Fruit fly (Drosophila melanogaster): ENCODE data around the gene CG14024.

dm6 chr2L:5342119-5342817, 27.6 kb upstream of the CG14024 start, which contains the start of gene Acsf2:
- TF ChIP-seq bab1 (GFP tag; optimal IDR thresholded peaks at IDR 0.05), result peak; percentile 92
- TF ChIP-seq CG12768 (GFP tag; optimal IDR thresholded peaks at IDR 0.05), result peak; percentile 99
- TF ChIP-seq CG1620 (GFP tag; optimal IDR thresholded peaks at IDR 0.05), result peak; percentile 97
- TF ChIP-seq kay (GFP tag; ENCODE audit: borderline replicate concordance), result peak; percentile 96
- TF ChIP-seq cic (GFP tag; optimal IDR thresholded peaks at IDR 0.05), result peak; percentile 92
- TF ChIP-seq pad (GFP tag; optimal IDR thresholded peaks at IDR 0.05), result peak; percentile 94
- TF ChIP-seq Clk (GFP tag; optimal IDR thresholded peaks at IDR 0.05), result peak; percentile 96
- peak; percentile 97 for TF ChIP-seq CG14711 (tag; optimal IDR thresholded peaks at IDR 0.05)
